Fruit fly (Drosophila melanogaster): ENCODE results near the gene Gal.
A peak's percentile ranks its signal among the peaks of the same experiment; 100 is the strongest.

The Gal gene

dm6 chr2L:5961169-5961918 lies 45.3 kb downstream of the Gal start (continued):
- TF ChIP-seq chm (GFP tag; IDR thresholded peaks at IDR 0.05) (no peak), CG6813 (GFP tag; optimal IDR thresholded peaks at IDR 0.05) (no peak)

dm6 chr2L:5959863-5960658 lies 46.6 kb downstream of the Gal start, which contains the start of gene Vm26Aa:
Vm26Aa (minus strand) TSS chr2L:5960340.
- TF ChIP-seq Stat92E (GFP tag; optimal IDR thresholded peaks at IDR 0.05) (no peak), Hr39 (optimal IDR thresholded peaks at IDR 0.05) (peak; percentile 43), Atf6 (GFP tag; IDR thresholded peaks at IDR 0.05) (no peak), chn (GFP tag; optimal IDR thresholded peaks at IDR 0.05) (no peak), ssp (GFP tag; IDR thresholded peaks at IDR 0.05) (peak; percentile 15; the same call in 1 of the 2 replicates), Xrp1 (GFP tag; IDR thresholded peaks at IDR 0.05) (no peak), CG17186 (GFP tag; optimal IDR thresholded peaks at IDR 0.05) (no peak), CG8359 (GFP tag; optimal IDR thresholded peaks at IDR 0.05; ENCODE audit: borderline replicate concordance) (no peak), CG6689 (GFP tag; IDR thresholded peaks at IDR 0.05) (0 out of 2 replicates have a peak, but pooled peaks have one; percentile 9), Med (GFP tag) (peak; percentile 61), Gsc (GFP tag; IDR thresholded peaks at IDR 0.05) (0 out of 2 replicates have a peak, but pooled peaks have one; percentile 13), sens (GFP tag) (peak; percentile 32), CG11093 (GFP tag; IDR thresholded peaks at IDR 0.05) (0 out of 3 replicates have a peak, but pooled peaks have one; percentile 53)

- TF ChIP-seq nerfin-2 (GFP tag; IDR thresholded peaks at IDR 0.05; ENCODE audit: partially characterized antibody) (0 out of 2 replicates have a peak, but pooled peaks have one; percentile 30), Jarid2 (GFP tag; optimal IDR thresholded peaks at IDR 0.05) (no peak)
Measured at dm6 chr2L:5958581-5959177, 47.9 kb downstream of the Gal start, which contains the start of gene Vm26Ac. Vm26Ac (minus strand) TSS chr2L:5958631.

dm6 chr2L:5956706-5957105 lies 49.9 kb downstream of the Gal start, which contains the start of the genes CG13998 and Vm26Ab:
CG13998 (minus strand) TSS chr2L:5956819.
Vm26Ab (plus strand) TSS chr2L:5957004.
- TF ChIP-seq CG15479 (GFP tag; optimal IDR thresholded peaks at IDR 0.05): no peak
- TF ChIP-seq ac (GFP tag; optimal IDR thresholded peaks at IDR 0.05): no peak
- TF ChIP-seq Med (GFP tag): peak; percentile 26
- TF ChIP-seq CG12299 (tag; optimal IDR thresholded peaks at IDR 0.05): no peak
- 0 out of 3 replicates have a peak, but pooled peaks have one; percentile 9 for TF ChIP-seq Mrtf (GFP tag; IDR thresholded peaks at IDR 0.05)
- no peak for TF ChIP-seq CG6683 (GFP tag; optimal IDR thresholded peaks at IDR 0.05)
- no peak for TF ChIP-seq Atf6 (GFP tag; IDR thresholded peaks at IDR 0.05)

dm6 chr2L:5956153-5956552 lies 50.5 kb downstream of the Gal start, which contains the start of gene CG13999:
CG13999 (minus strand) TSS chr2L:5956466.
- TF ChIP-seq run (tag; optimal IDR thresholded peaks at IDR 0.05): no peak
- TF ChIP-seq jumu (GFP tag; optimal IDR thresholded peaks at IDR 0.05): no peak
- TF ChIP-seq pb (GFP tag; optimal IDR thresholded peaks at IDR 0.05): no peak
- TF ChIP-seq E2f2 (GFP tag; IDR thresholded peaks at IDR 0.05): peak; percentile 44; the same call in 1 of the 2 replicates
- peak; percentile 91 for TF ChIP-seq ewg (GFP tag; optimal IDR thresholded peaks at IDR 0.05)
- no peak for TF ChIP-seq hth (optimal IDR thresholded peaks at IDR 0.05)
- TF ChIP-seq pnt (GFP tag; optimal IDR thresholded peaks at IDR 0.05): no peak
- peak; percentile 21 for TF ChIP-seq Med (GFP tag)
- peak; percentile 2 for TF ChIP-seq pzg (GFP tag; optimal IDR thresholded peaks at IDR 0.05)
- no peak for TF ChIP-seq wdn (GFP tag; IDR thresholded peaks at IDR 0.05)
- peak; percentile 30 for TF ChIP-seq Dp (GFP tag; optimal IDR thresholded peaks at IDR 0.05)
- TF ChIP-seq MBD-R2 (GFP tag; IDR thresholded peaks at IDR 0.05): no peak

All from whole organism, embryonic.